Worm (Caenorhabditis elegans) whole organism, midembryonic: ENCODE measurements around the gene wapl-1.

Source experiments
- T22C8.4 ChIP-seq: fragments of 200-800 bp; sonication (Bioruptor generic); IDR thresholded peaks from 2 replicates; pipeline ENCODE4 v1.3.6; 2022; ENCODE audit warnings: missing genetic modification characterization, missing compliant biosample characterization
- flt-1 ChIP-seq: fragments of 200-800 bp; sonication (Bioruptor generic); IDR thresholded peaks from 2 replicates; pipeline ENCODE4 v1.3.6; 2022; ENCODE audit warnings: missing genetic modification characterization, missing compliant biosample characterization
- klf-2 ChIP-seq: fragments of 200-800 bp; sonication (Bioruptor generic); conservative IDR thresholded peaks from 2 replicates; pipeline ENCODE4 v1.3.6; 2022; ENCODE audit warnings: missing genetic modification reagents, missing genetic modification characterization, missing compliant biosample characterization
- tab-1 ChIP-seq: fragments of 200-800 bp; sonication (Bioruptor generic); IDR thresholded peaks from 2 replicates; pipeline ENCODE4 v1.3.6; 2022; ENCODE audit warnings: missing genetic modification characterization, missing compliant biosample characterization

DNA sequence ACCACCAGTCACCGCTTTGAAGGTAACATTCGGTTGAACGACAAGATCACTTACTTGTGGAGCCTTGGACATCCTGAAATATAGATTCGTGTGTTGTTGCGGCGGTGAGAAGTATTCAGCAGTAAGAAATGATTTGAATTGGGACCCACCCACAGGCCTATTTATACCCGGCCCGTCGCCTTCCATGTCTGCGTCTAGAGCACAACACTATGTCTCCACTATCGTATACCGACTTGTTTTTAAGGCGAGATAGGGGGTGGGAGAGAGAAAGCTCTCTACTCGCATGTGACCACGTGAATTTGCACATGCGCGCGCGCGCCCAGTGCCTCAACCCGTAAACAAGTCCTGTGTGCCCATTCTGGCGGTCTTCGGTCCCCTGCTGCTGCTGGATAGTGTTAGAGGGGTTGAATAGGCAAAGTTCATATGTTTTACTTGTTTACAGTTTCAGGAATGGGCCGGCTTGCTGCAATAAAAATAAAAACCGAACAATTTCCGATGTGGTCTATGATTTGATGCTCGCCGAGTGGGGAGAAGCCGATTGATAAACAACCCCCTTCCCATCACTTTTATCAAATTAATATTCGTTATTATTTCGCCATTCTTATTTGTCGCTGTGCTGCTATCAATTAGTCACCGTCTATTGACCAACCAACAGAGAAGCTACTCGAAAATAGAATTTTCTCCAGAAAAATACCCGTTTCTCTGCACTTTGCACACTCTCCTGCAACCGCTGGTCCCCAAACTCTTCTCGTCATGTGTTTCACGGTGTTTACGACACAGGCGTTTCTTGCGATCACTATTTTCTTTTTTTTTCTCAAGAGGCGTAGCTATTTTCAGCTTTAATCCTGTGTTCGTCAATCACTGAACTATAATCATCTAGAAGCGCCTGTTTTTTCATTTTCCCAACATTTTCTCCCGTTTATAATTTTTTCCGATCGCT is 24.5 kb upstream of the wapl-1 start:
- TF ChIP-seq T22C8.4 (GFP tag; lab: Robert Waterston, UW) (no peak), tab-1 (peak; percentile 63; the same call in 1 of the 2 replicates), flt-1 (GFP tag; lab: Robert Waterston, UW) (peak; percentile 28; the same call in 1 of the 2 replicates), klf-2 (no peak)
